Worm (Caenorhabditis elegans) whole organism, early embryonic: ENCODE results near the gene rps-22.

ENCODE experiments used
- B0310.2 ChIP-seq: sonication (generic microtip); optimal IDR thresholded peaks from 2 replicates; lab custom pipeline; 2016; ENCODE audit warnings: mild to moderate bottlenecking, missing genetic modification characterization, missing compliant biosample characterization
- F13C5.2 ChIP-seq: sonication (generic microtip); optimal IDR thresholded peaks from 2 replicates; lab custom pipeline; 2017; ENCODE audit warnings: mild to moderate bottlenecking, missing genetic modification characterization, inconsistent platforms, missing compliant biosample characterization
- aly-1 ChIP-seq: sonication (generic microtip); optimal IDR thresholded peaks from 2 replicates; lab custom pipeline; 2016; ENCODE audit warnings: missing genetic modification characterization, missing compliant biosample characterization
- ama-1 ChIP-seq: fragments of 150-350 bp; optimal IDR thresholded peaks from 2 replicates; lab custom pipeline; 2014
- ceh-13 ChIP-seq: fragments of 200-800 bp; sonication (Bioruptor generic); optimal IDR thresholded peaks from 2 replicates; lab custom pipeline; 2018; ENCODE audit warnings: mild to moderate bottlenecking, missing genetic modification characterization, missing compliant biosample characterization
- ceh-36 ChIP-seq: sonication (generic microtip); optimal IDR thresholded peaks from 2 replicates; lab custom pipeline; 2016; ENCODE audit warnings: missing genetic modification characterization, inconsistent platforms, missing compliant biosample characterization
- ets-7 ChIP-seq: sonication (generic microtip); optimal IDR thresholded peaks from 2 replicates; lab custom pipeline; 2016; ENCODE audit warnings: missing genotype, missing genetic modification characterization, missing compliant biosample characterization
- flt-1 ChIP-seq: fragments of 200-800 bp; sonication (Bioruptor generic); IDR thresholded peaks from 2 replicates; pipeline ENCODE4 v1.3.6; 2022; ENCODE audit warnings: missing genetic modification characterization, missing compliant biosample characterization
- hmbx-1 ChIP-seq: sonication (generic microtip); optimal IDR thresholded peaks from 2 replicates; lab custom pipeline; 2016; ENCODE audit warnings: mild to moderate bottlenecking, missing genetic modification characterization, missing compliant biosample characterization
- hmg-4 ChIP-seq: fragments of 200-800 bp; sonication (Bioruptor generic); optimal IDR thresholded peaks from 2 replicates; lab custom pipeline; 2018; ENCODE audit warnings: mild to moderate bottlenecking, missing genetic modification characterization, missing compliant biosample characterization
- hnd-1 ChIP-seq: sonication (generic microtip); optimal IDR thresholded peaks from 2 replicates; lab custom pipeline; 2016; ENCODE audit warnings: missing genetic modification characterization, missing compliant biosample characterization
- pes-1 ChIP-seq: fragments of 200-800 bp; sonication (Bioruptor generic); IDR thresholded peaks from 2 replicates; pipeline ENCODE4 v1.3.6; 2022; ENCODE audit warnings: missing genetic modification reagents, missing genetic modification characterization, missing compliant biosample characterization
- scrt-1 ChIP-seq: fragments of 200-800 bp; sonication (Bioruptor generic); IDR thresholded peaks from 2 replicates; pipeline ENCODE4 v1.3.6; 2022; ENCODE audit warnings: missing genetic modification characterization, missing compliant biosample characterization
- sea-1 ChIP-seq: fragments of 200-800 bp; sonication (Bioruptor generic); conservative IDR thresholded peaks from 2 replicates; pipeline ENCODE4 v1.3.6; 2022; ENCODE audit warnings: missing genetic modification characterization, missing compliant biosample characterization
- tbx-11 ChIP-seq: fragments of 200-800 bp; sonication (Bioruptor generic); IDR thresholded peaks from 2 replicates; pipeline ENCODE4 v1.3.6; 2022; ENCODE audit warnings: missing genetic modification characterization, missing compliant biosample characterization
- tbx-37 ChIP-seq: fragments of 200-800 bp; sonication (Bioruptor generic); conservative IDR thresholded peaks from 2 replicates; pipeline ENCODE4 v1.3.6; 2022; ENCODE audit warnings: missing genetic modification reagents, missing genetic modification characterization, missing compliant biosample characterization
- tra-4 ChIP-seq: sonication (generic microtip); optimal IDR thresholded peaks from 2 replicates; lab custom pipeline; 2017; ENCODE audit warnings: missing genetic modification characterization, missing compliant biosample characterization

rps-22 gene

ce11 chrIII:1976642-1977041 lies 26.3 kb downstream of the rps-22 start, which contains the start of gene R155.3:
TSS of gene R155.3 (minus strand) at chrIII:1976742.
- TF ChIP-seq flt-1 (GFP tag; lab: Robert Waterston, UW): no peak
- no peak for TF ChIP-seq B0310.2 (tag; lab: Kevin White, UChicago)
- no peak for TF ChIP-seq aly-1 (tag; lab: Kevin White, UChicago)
- no peak for TF ChIP-seq hmg-4 (GFP tag; lab: Kevin White, UChicago)
- TF ChIP-seq tra-4 (tag; lab: Kevin White, UChicago): no peak
- no peak for TF ChIP-seq sea-1 (GFP tag; lab: Robert Waterston, UW)
- no peak for TF ChIP-seq ets-7 (tag; lab: Kevin White, UChicago)
- TF ChIP-seq scrt-1: no peak
- no peak for TF ChIP-seq ceh-13 (GFP tag; lab: Kevin White, UChicago)
- TF ChIP-seq ceh-36 (tag; lab: Kevin White, UChicago): no peak
- TF ChIP-seq ama-1 (lab: Kevin White, UChicago): no peak
- no peak for TF ChIP-seq hnd-1 (tag; lab: Kevin White, UChicago)

ce11 chrIII:1977424-1977823 lies 27.1 kb downstream of the rps-22 start:
- TF ChIP-seq hmg-4 (GFP tag; lab: Kevin White, UChicago) (no peak), hnd-1 (tag; lab: Kevin White, UChicago) (no peak), sea-1 (GFP tag; lab: Robert Waterston, UW) (no peak), pes-1 (no peak), ama-1 (lab: Kevin White, UChicago) (no peak), ets-7 (tag; lab: Kevin White, UChicago) (no peak), hmbx-1 (tag; lab: Kevin White, UChicago) (no peak)

- TF ChIP-seq ets-7 (tag; lab: Kevin White, UChicago): no peak
Observed at ce11 chrIII:1981467-1981866, 31.1 kb downstream of the rps-22 start.

- no peak for TF ChIP-seq ceh-13 (GFP tag; lab: Kevin White, UChicago)
- no peak for TF ChIP-seq tbx-11
- TF ChIP-seq scrt-1: no peak
- no peak for TF ChIP-seq ceh-36 (tag; lab: Kevin White, UChicago)
- no peak for TF ChIP-seq hmbx-1 (tag; lab: Kevin White, UChicago)
- TF ChIP-seq hmg-4 (GFP tag; lab: Kevin White, UChicago): no peak
- TF ChIP-seq F13C5.2 (tag; lab: Kevin White, UChicago): no peak
- TF ChIP-seq ets-7 (tag; lab: Kevin White, UChicago): no peak
- TF ChIP-seq sea-1 (GFP tag; lab: Robert Waterston, UW): no peak
- no peak for TF ChIP-seq B0310.2 (tag; lab: Kevin White, UChicago)
- TF ChIP-seq tra-4 (tag; lab: Kevin White, UChicago): no peak
- no peak for TF ChIP-seq hnd-1 (tag; lab: Kevin White, UChicago)
- TF ChIP-seq ama-1 (lab: Kevin White, UChicago): no peak
- no peak for TF ChIP-seq tbx-37 (GFP tag; lab: Robert Waterston, UW)
- no peak for TF ChIP-seq flt-1 (GFP tag; lab: Robert Waterston, UW)
- no peak for TF ChIP-seq pes-1
- no peak for TF ChIP-seq aly-1 (tag; lab: Kevin White, UChicago)
Observed at ce11 chrIII:1982597-1983244, 32.4 kb downstream of the rps-22 start, which contains the start of gene srd-66. TSS of gene srd-66 (minus strand) at chrIII:1982647.

ce11 chrIII:1984860-1985259 lies 34.5 kb downstream of the rps-22 start, which contains the start of gene Y39A3B.7:
TSS of gene Y39A3B.7 (minus strand) at chrIII:1984960.
- TF ChIP-seq sea-1 (GFP tag; lab: Robert Waterston, UW) (no peak), hmg-4 (GFP tag; lab: Kevin White, UChicago) (no peak), flt-1 (GFP tag; lab: Robert Waterston, UW) (no peak), pes-1 (no peak), ets-7 (tag; lab: Kevin White, UChicago) (no peak), tra-4 (tag; lab: Kevin White, UChicago) (no peak), hnd-1 (tag; lab: Kevin White, UChicago) (no peak), aly-1 (tag; lab: Kevin White, UChicago) (no peak), scrt-1 (no peak), ceh-36 (tag; lab: Kevin White, UChicago) (no peak), hmbx-1 (tag; lab: Kevin White, UChicago) (no peak), tbx-37 (GFP tag; lab: Robert Waterston, UW) (no peak), F13C5.2 (tag; lab: Kevin White, UChicago) (no peak), B0310.2 (tag; lab: Kevin White, UChicago) (no peak), ceh-13 (GFP tag; lab: Kevin White, UChicago) (no peak), ama-1 (lab: Kevin White, UChicago) (no peak), tbx-11 (no peak)

- no peak for TF ChIP-seq ceh-36 (tag; lab: Kevin White, UChicago)
- no peak for TF ChIP-seq tra-4 (tag; lab: Kevin White, UChicago)
- TF ChIP-seq flt-1 (GFP tag; lab: Robert Waterston, UW): no peak
- TF ChIP-seq B0310.2 (tag; lab: Kevin White, UChicago): no peak
- no peak for TF ChIP-seq sea-1 (GFP tag; lab: Robert Waterston, UW)
- TF ChIP-seq tbx-37 (GFP tag; lab: Robert Waterston, UW): no peak
- TF ChIP-seq tbx-11: no peak
Observed at ce11 chrIII:1987693-1988092, 37.4 kb downstream of the rps-22 start, which contains the start of gene Y39A3B.8. TSS of gene Y39A3B.8 (plus strand) at chrIII:1987993.

- no peak for TF ChIP-seq hmg-4 (GFP tag; lab: Kevin White, UChicago)
- TF ChIP-seq B0310.2 (tag; lab: Kevin White, UChicago): no peak
- TF ChIP-seq scrt-1: no peak
- TF ChIP-seq pes-1: no peak
- no peak for TF ChIP-seq tbx-37 (GFP tag; lab: Robert Waterston, UW)
- no peak for TF ChIP-seq ets-7 (tag; lab: Kevin White, UChicago)
- TF ChIP-seq hnd-1 (tag; lab: Kevin White, UChicago): no peak
- TF ChIP-seq ama-1 (lab: Kevin White, UChicago): no peak
- no peak for TF ChIP-seq ceh-13 (GFP tag; lab: Kevin White, UChicago)
- no peak for TF ChIP-seq F13C5.2 (tag; lab: Kevin White, UChicago)
- no peak for TF ChIP-seq hmbx-1 (tag; lab: Kevin White, UChicago)
- TF ChIP-seq aly-1 (tag; lab: Kevin White, UChicago): no peak
Observed at ce11 chrIII:1989940-1990339, 39.6 kb downstream of the rps-22 start.
